Worm (Caenorhabditis elegans): Measurements from ENCODE around the gene best-20.

best-20 gene

ce11 chrIV:3755921-3756320 is at the start of gene best-20:
Gene best-20, plus strand, starts transcription at chrIV:3756221.
- TF ChIP-seq ceh-9 (tag; optimal IDR thresholded peaks at IDR 0.05): no peak
- TF ChIP-seq ztf-11 (tag; optimal IDR thresholded peaks at IDR 0.05): no peak
- TF ChIP-seq daf-12 (tag; optimal IDR thresholded peaks at IDR 0.05): no peak
- TF ChIP-seq pqm-1 (tag; optimal IDR thresholded peaks at IDR 0.05): no peak

DNA sequence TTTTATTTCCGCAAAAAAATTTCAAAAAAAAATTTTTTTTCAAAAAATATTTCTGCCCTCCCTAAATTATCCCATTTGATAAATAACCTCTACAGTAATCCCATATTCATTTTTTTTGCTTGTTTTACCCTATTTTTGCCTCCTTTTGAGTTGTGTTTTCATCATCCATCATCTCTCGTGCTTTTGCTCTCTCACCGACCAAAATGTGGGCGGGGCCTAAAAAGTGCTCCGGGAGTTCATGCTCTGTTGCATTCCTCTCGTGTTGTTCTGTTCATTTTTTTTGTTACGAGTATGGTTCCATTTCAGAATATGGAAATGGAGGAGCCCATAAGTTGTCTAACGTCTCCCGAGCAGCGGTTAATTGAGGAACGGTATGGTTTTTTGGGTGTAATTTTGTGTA is 46.8 kb upstream of the best-20 start, which contains the start of gene Y37E11AL.1:
TSS of gene Y37E11AL.1 (plus strand) at position 301 of the 400 bp plus-strand sequence.
- TF ChIP-seq hmg-11 (tag; optimal IDR thresholded peaks at IDR 0.05) (no peak), elt-2 (tag; optimal IDR thresholded peaks at IDR 0.05) (no peak), nhr-12 (tag; optimal IDR thresholded peaks at IDR 0.05) (no peak), ceh-28 (tag; optimal IDR thresholded peaks at IDR 0.05) (no peak), aly-2 (tag; optimal IDR thresholded peaks at IDR 0.05) (no peak), ceh-16 (tag; optimal IDR thresholded peaks at IDR 0.05) (no peak)

DNA sequence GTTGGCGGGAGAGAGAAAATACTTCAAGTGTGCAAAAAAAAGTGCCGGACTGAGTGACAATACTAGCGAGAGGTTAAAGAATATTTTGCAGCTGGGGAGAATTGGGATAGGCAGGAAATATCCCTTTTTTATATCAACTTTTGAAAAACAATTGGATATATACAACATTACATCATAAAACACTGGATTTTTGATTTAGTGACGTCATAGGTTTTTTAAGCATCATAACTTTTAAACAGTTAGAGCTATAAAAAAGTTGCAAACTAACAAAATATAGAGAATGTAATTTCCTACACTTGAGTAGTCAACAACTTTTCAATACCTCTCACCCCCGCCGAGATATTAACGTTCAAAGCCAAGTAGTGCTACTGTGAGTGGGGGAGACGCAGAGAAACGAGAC is 45.3 kb upstream of the best-20 start:
- TF ChIP-seq hmg-11 (tag; optimal IDR thresholded peaks at IDR 0.05): no peak
- TF ChIP-seq mml-1 (tag; optimal IDR thresholded peaks at IDR 0.05): no peak
- TF ChIP-seq eor-1 (tag; optimal IDR thresholded peaks at IDR 0.05): no peak
- no peak for TF ChIP-seq nhr-25 (tag; optimal IDR thresholded peaks at IDR 0.05)
- no peak for TF ChIP-seq ama-1 (optimal IDR thresholded peaks at IDR 0.05)

ce11 chrIV:3719057-3719456 is 37.0 kb upstream of the best-20 start, which contains the start of gene Y37E11AM.3:
Gene Y37E11AM.3, minus strand, starts transcription at chrIV:3719157.
- TF ChIP-seq ama-1 (optimal IDR thresholded peaks at IDR 0.05) (no peak), nfya-1 (tag; optimal IDR thresholded peaks at IDR 0.05; ENCODE audit: insufficient read depth) (no peak), daf-12 (tag; optimal IDR thresholded peaks at IDR 0.05) (no peak), ZK546.5 (tag; optimal IDR thresholded peaks at IDR 0.05) (no peak), unc-62 (GFP tag; optimal IDR thresholded peaks at IDR 0.05) (no peak), ceh-16 (tag; optimal IDR thresholded peaks at IDR 0.05) (no peak), zag-1 (tag; optimal IDR thresholded peaks at IDR 0.05) (no peak), ztf-4 (tag; optimal IDR thresholded peaks at IDR 0.05) (no peak)

DNA sequence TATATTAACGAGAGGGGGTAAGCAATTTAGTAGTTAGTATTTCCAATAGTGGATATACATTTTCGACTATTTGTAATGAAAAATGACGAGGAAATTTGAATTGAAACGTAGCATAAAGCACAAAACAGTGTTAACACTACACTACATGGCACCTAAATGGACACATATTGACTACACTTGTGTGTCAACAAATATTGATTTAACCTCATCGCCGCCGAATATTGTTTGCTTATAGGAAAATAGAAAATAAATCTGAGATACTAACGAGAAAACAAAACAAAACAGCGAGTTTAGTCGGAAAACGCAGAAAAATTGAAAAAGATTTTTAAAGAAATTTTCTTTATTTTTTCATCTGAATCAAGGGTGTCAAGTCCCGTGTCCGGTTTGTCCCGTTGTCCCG is 35.4 kb upstream of the best-20 start:
- TF ChIP-seq ztf-11 (tag; optimal IDR thresholded peaks at IDR 0.05) (no peak), nhr-25 (tag; optimal IDR thresholded peaks at IDR 0.05) (no peak), eor-1 (tag; optimal IDR thresholded peaks at IDR 0.05) (no peak), mdl-1 (tag; optimal IDR thresholded peaks at IDR 0.05) (no peak), pha-4 (tag; optimal IDR thresholded peaks at IDR 0.05) (peak; percentile 76), nhr-77 (tag; optimal IDR thresholded peaks at IDR 0.05) (no peak), jun-1 (tag; optimal IDR thresholded peaks at IDR 0.05) (no peak)

DNA sequence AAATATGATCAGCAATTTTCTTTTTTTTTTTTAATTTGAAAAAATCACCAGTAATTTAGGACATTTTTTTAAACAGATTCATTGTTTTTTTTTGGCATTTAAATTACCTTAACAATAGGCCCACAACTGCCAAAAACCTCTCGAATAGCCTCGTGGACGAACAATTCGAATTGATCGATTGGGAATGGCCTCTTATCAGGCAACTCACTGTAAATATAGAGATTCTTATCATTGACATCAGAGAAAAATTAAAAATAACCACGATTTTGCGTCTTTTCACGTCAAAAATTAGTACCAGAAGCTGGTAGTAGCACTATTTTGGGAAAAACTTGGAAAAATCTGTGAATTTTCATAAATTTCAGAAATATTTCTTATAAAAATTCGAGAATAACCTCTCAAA is 34.0 kb upstream of the best-20 start:
- peak; percentile 25 for TF ChIP-seq pqm-1 (tag; optimal IDR thresholded peaks at IDR 0.05)
- TF ChIP-seq nhr-23 (tag; optimal IDR thresholded peaks at IDR 0.05): no peak
- no peak for TF ChIP-seq snpc-4 (tag; optimal IDR thresholded peaks at IDR 0.05)
- no peak for TF ChIP-seq fos-1 (tag; optimal IDR thresholded peaks at IDR 0.05)
- no peak for TF ChIP-seq nhr-11 (tag; optimal IDR thresholded peaks at IDR 0.05)
- no peak for TF ChIP-seq unc-39 (tag; optimal IDR thresholded peaks at IDR 0.05)
- no peak for TF ChIP-seq nhr-77 (tag; optimal IDR thresholded peaks at IDR 0.05)
- TF ChIP-seq nhr-237 (tag; optimal IDR thresholded peaks at IDR 0.05): no peak
- TF ChIP-seq nhr-28 (tag; optimal IDR thresholded peaks at IDR 0.05): no peak
- no peak for TF ChIP-seq zag-1 (tag; optimal IDR thresholded peaks at IDR 0.05)
- TF ChIP-seq fkh-2 (tag; optimal IDR thresholded peaks at IDR 0.05): no peak
- no peak for TF ChIP-seq sea-2 (GFP tag; optimal IDR thresholded peaks at IDR 0.05)
- TF ChIP-seq aly-2 (tag; optimal IDR thresholded peaks at IDR 0.05): no peak
- peak; percentile 15 for TF ChIP-seq pha-4 (tag; optimal IDR thresholded peaks at IDR 0.05)
- no peak for TF ChIP-seq R02D3.7 (tag; optimal IDR thresholded peaks at IDR 0.05)
- TF ChIP-seq ceh-82 (tag; optimal IDR thresholded peaks at IDR 0.05): no peak
- TF ChIP-seq elt-2 (tag; optimal IDR thresholded peaks at IDR 0.05): peak; percentile 47
- TF ChIP-seq fkh-10 (GFP tag; optimal IDR thresholded peaks at IDR 0.05): no peak
- no peak for TF ChIP-seq nhr-76 (tag; optimal IDR thresholded peaks at IDR 0.05)
- no peak for TF ChIP-seq jun-1 (tag; optimal IDR thresholded peaks at IDR 0.05)
- TF ChIP-seq lin-39 (tag; optimal IDR thresholded peaks at IDR 0.05): no peak
- TF ChIP-seq nhr-67 (tag; optimal IDR thresholded peaks at IDR 0.05): no peak
- TF ChIP-seq nhr-43 (tag; optimal IDR thresholded peaks at IDR 0.05; ENCODE audit: poor library complexity, severe bottlenecking): no peak
